Worm (Caenorhabditis elegans): ENCODE measurements around the gene dld-1.

The dld-1 gene

ce11 chrIV:14464065-14464567 is at the start of gene dld-1:
dld-1 (plus strand) TSS chrIV:14464517.
- peak; percentile 68 for TF ChIP-seq B0019.2 (GFP tag; conservative IDR thresholded peaks at IDR 0.05)
- no peak for TF ChIP-seq die-1 (tag; optimal IDR thresholded peaks at IDR 0.05)
- TF ChIP-seq T26A5.8 (tag; optimal IDR thresholded peaks at IDR 0.05), result no peak
- TF ChIP-seq ceh-100 (GFP tag; IDR thresholded peaks at IDR 0.05), result 0 out of 2 replicates have a peak, but pooled peaks have one; percentile 17
- no peak for TF ChIP-seq dpff-1 (tag; optimal IDR thresholded peaks at IDR 0.05)
- peak; percentile 99 for TF ChIP-seq lin-54 (GFP tag; optimal IDR thresholded peaks at IDR 0.05)
- TF ChIP-seq ztf-28 (GFP tag; IDR thresholded peaks at IDR 0.05), result 0 out of 2 replicates have a peak, but pooled peaks have one; percentile 46
- TF ChIP-seq bed-1 (GFP tag; IDR thresholded peaks at IDR 0.05), result no peak
- peak; percentile 80 for TF ChIP-seq snpc-1.1 (tag; optimal IDR thresholded peaks at IDR 0.05; ENCODE audit: insufficient read depth)
- peak; percentile 70 for TF ChIP-seq cebp-1 (GFP tag; IDR thresholded peaks at IDR 0.05)
- peak; percentile 91 for TF ChIP-seq cebp-1 (tag; optimal IDR thresholded peaks at IDR 0.05)
- TF ChIP-seq akir-1 (GFP tag; optimal IDR thresholded peaks at IDR 0.05), result no peak
- peak; percentile 85 for TF ChIP-seq attf-5 (GFP tag; optimal IDR thresholded peaks at IDR 0.05)
- no peak for TF ChIP-seq sea-2 (GFP tag; IDR thresholded peaks at IDR 0.05)
- peak; percentile 98 for TF ChIP-seq F33H1.4 (GFP tag; IDR thresholded peaks at IDR 0.05)
- no peak for TF ChIP-seq hrde-1 (tag; optimal IDR thresholded peaks at IDR 0.05; ENCODE audit: borderline replicate concordance)
- no peak for TF ChIP-seq egrh-3 (GFP tag; IDR thresholded peaks at IDR 0.05)
- no peak for TF ChIP-seq mel-28 (tag; optimal IDR thresholded peaks at IDR 0.05; ENCODE audit: borderline replicate concordance)
- TF ChIP-seq let-526 (GFP tag; IDR thresholded peaks at IDR 0.05), result no peak
- TF ChIP-seq K11D2.4 (GFP tag; IDR thresholded peaks at IDR 0.05), result peak; percentile 79
- peak; percentile 84 for TF ChIP-seq D2030.7 (GFP tag; IDR thresholded peaks at IDR 0.05)
- TF ChIP-seq nfya-1 (tag; optimal IDR thresholded peaks at IDR 0.05; ENCODE audit: borderline replicate concordance, insufficient read depth), result no peak
- TF ChIP-seq ama-1 (optimal IDR thresholded peaks at IDR 0.05), result no peak
- no peak for TF ChIP-seq ama-1 (GFP tag; optimal IDR thresholded peaks at IDR 0.05)
- TF ChIP-seq rpc-1 (optimal IDR thresholded peaks at IDR 0.05), result no peak
- TF ChIP-seq rpc-1 (tag; optimal IDR thresholded peaks at IDR 0.05), result no peak
- TF ChIP-seq Y53F4B.3 (GFP tag; IDR thresholded peaks at IDR 0.05), result no peak
- peak; percentile 99 for TF ChIP-seq attf-6 (GFP tag; IDR thresholded peaks at IDR 0.05)
- peak; percentile 86 for TF ChIP-seq ceh-27 (GFP tag; optimal IDR thresholded peaks at IDR 0.05)
- TF ChIP-seq snpc-4 (GFP tag; optimal IDR thresholded peaks at IDR 0.05), result peak; percentile 96
- peak; percentile 74 to 98 (median 97) for TF ChIP-seq snpc-4 (tag; optimal IDR thresholded peaks at IDR 0.05)
- peak; percentile 74 for TF ChIP-seq madf-8 (GFP tag; conservative IDR thresholded peaks at IDR 0.05)
- no peak for TF ChIP-seq mxl-1 (tag; optimal IDR thresholded peaks at IDR 0.05)
- no peak for TF ChIP-seq F10E7.11 (tag; optimal IDR thresholded peaks at IDR 0.05)
- TF ChIP-seq nhr-80 (tag; optimal IDR thresholded peaks at IDR 0.05), result peak; percentile 41
- TF ChIP-seq Y67H2A.10 (GFP tag; conservative IDR thresholded peaks at IDR 0.05), result no peak
- TF ChIP-seq sdz-38 (tag; optimal IDR thresholded peaks at IDR 0.05), result no peak
- no peak for TF ChIP-seq F55B11.4 (tag; optimal IDR thresholded peaks at IDR 0.05; ENCODE audit: borderline replicate concordance, insufficient read depth)
- TF ChIP-seq F37B4.10 (GFP tag; IDR thresholded peaks at IDR 0.05), result no peak
- TF ChIP-seq ZK185.1 (tag; optimal IDR thresholded peaks at IDR 0.05; ENCODE audit: poor library complexity, severe bottlenecking), result peak; percentile 56
- no peak for TF ChIP-seq aptf-2 (GFP tag; conservative IDR thresholded peaks at IDR 0.05)
- TF ChIP-seq madf-3 (GFP tag; IDR thresholded peaks at IDR 0.05), result peak; percentile 76
- no peak for TF ChIP-seq tbx-9 (tag; optimal IDR thresholded peaks at IDR 0.05; ENCODE audit: borderline replicate concordance)
- peak; percentile 87 for TF ChIP-seq pbrm-1 (GFP tag; IDR thresholded peaks at IDR 0.05)
- TF ChIP-seq nhr-179 (tag; optimal IDR thresholded peaks at IDR 0.05), result no peak
- no peak for TF ChIP-seq ztf-6 (GFP tag; IDR thresholded peaks at IDR 0.05)
- TF ChIP-seq ceh-58 (GFP tag; IDR thresholded peaks at IDR 0.05), result no peak
- TF ChIP-seq madf-10 (tag; optimal IDR thresholded peaks at IDR 0.05), result peak; percentile 69
- TF ChIP-seq mes-4 (tag; optimal IDR thresholded peaks at IDR 0.05), result no peak
- no peak for TF ChIP-seq F57A8.1 (GFP tag; optimal IDR thresholded peaks at IDR 0.05)
